Fruit fly (Drosophila melanogaster): Measurements from ENCODE around the gene CG15044.

dm6 chrX:18540268-18540667, 48.5 kb upstream of the CG15044 start:
- TF ChIP-seq EcR (GFP tag; optimal IDR thresholded peaks at IDR 0.05) (no peak), Snoo (tag; optimal IDR thresholded peaks at IDR 0.05) (peak; percentile 58), CG10348 (GFP tag; IDR thresholded peaks at IDR 0.05) (no peak), gl (tag; optimal IDR thresholded peaks at IDR 0.05) (no peak), CG15710 (tag; optimal IDR thresholded peaks at IDR 0.05) (peak; percentile 57), CG17806 (tag; optimal IDR thresholded peaks at IDR 0.05) (peak; percentile 56), CG8301 (tag; optimal IDR thresholded peaks at IDR 0.05) (peak; percentile 31), Pif1B (GFP tag; optimal IDR thresholded peaks at IDR 0.05) (peak; percentile 51), rn (GFP tag; IDR thresholded peaks at IDR 0.05) (no peak), fd96Ca (GFP tag; IDR thresholded peaks at IDR 0.05) (no peak), Pif1A (GFP tag; optimal IDR thresholded peaks at IDR 0.05) (peak; percentile 14), D1 (tag; optimal IDR thresholded peaks at IDR 0.05) (no peak), CG9948 (tag; optimal IDR thresholded peaks at IDR 0.05) (peak; percentile 73)

Data from whole organism, pupa.